Worm (Caenorhabditis elegans): ENCODE data around the gene tag-321.

DNA sequence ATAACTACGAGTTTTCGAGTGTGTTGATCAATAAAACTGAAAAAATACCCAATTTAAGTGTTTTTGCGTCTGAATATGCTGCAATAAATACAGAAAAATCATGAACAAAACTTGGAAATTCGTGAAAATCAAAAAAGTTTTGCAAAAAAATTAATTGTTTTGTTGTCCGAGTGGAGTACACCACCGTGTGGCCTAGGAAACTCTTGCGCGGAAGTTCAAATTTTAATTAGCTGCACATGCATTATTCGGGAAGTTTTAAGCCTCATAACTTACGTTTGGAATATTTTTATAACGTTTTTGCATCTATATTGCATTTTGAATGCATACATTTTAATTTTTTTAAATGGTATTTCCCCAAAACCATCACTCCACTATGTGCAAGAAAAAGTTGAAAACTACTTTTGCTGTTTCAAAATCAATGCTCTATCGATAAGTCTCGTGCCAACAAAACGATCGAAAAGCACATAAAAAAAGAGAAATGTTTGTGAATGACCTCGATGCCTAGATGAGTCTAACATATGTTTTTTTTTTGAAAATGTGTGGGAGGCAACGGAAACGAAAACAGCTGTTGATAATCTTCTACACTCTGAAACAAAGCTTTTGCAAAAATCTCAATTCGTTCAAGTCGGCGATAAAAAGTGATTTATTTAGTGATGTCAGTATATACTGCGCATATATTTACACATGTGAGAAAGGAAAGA, 32.9 kb upstream of the tag-321 start:
- TF ChIP-seq dao-5 (tag; optimal IDR thresholded peaks at IDR 0.05) (no peak), him-1 (tag; optimal IDR thresholded peaks at IDR 0.05) (no peak), W03F9.2 (tag; optimal IDR thresholded peaks at IDR 0.05) (peak; percentile 21)

Data from whole organism, L4/young adult.